Fruit fly (Drosophila melanogaster) whole organism, embryonic: Measurements from ENCODE around the gene Arv1.

Experiments
- Abd-B ChIP-seq: fragments of 200-800 bp; sonication (Bioruptor generic); optimal IDR thresholded peaks from 2 replicates; lab custom pipeline; 2018; ENCODE audit warnings: missing biosample characterization, mild to moderate bottlenecking, missing genetic modification characterization, moderate library complexity
- CG10462 ChIP-seq: fragments of 200-800 bp; sonication (Bioruptor generic); optimal IDR thresholded peaks from 2 replicates; lab custom pipeline; 2016; ENCODE audit warnings: missing biosample characterization, missing genetic modification characterization
- CG10979 ChIP-seq: fragments of 200-800 bp; sonication (Bioruptor generic); optimal IDR thresholded peaks from 2 replicates; lab custom pipeline; 2018; ENCODE audit warnings: missing biosample characterization, mild to moderate bottlenecking, missing genetic modification characterization, moderate library complexity
- CG11456 ChIP-seq: fragments of 200-800 bp; sonication (Bioruptor generic); IDR thresholded peaks from 3 replicates; pipeline ENCODE4 v1.3.6; 2022; ENCODE audit warnings: missing biosample characterization, missing genetic modification characterization
- CG1233 ChIP-seq: fragments of 200-800 bp; sonication (Bioruptor generic); optimal IDR thresholded peaks from 4 replicates; lab custom pipeline; 2018; ENCODE audit warnings: missing biosample characterization, mild to moderate bottlenecking, missing genetic modification characterization
- CG12391 ChIP-seq: fragments of 200-800 bp; sonication (Bioruptor generic); optimal IDR thresholded peaks from 3 replicates; lab custom pipeline; 2018; ENCODE audit warnings: missing biosample characterization, mild to moderate bottlenecking, missing genetic modification characterization, moderate library complexity
- CG12659 ChIP-seq: fragments of 200-800 bp; sonication (Bioruptor generic); optimal IDR thresholded peaks from 3 replicates; lab custom pipeline; 2017; ENCODE audit warnings: mild to moderate bottlenecking, missing biosample characterization, missing genetic modification reagents, missing genetic modification characterization
- CG18599 ChIP-seq: fragments of 200-800 bp; sonication (Bioruptor generic); optimal IDR thresholded peaks from 3 replicates; lab custom pipeline; 2017; ENCODE audit warnings: missing biosample characterization, missing genetic modification characterization, mild to moderate bottlenecking, moderate library complexity, missing genetic modification reagents
- CG2712 ChIP-seq: fragments of 200-800 bp; optimal IDR thresholded peaks from 3 replicates; lab custom pipeline; 2019; ENCODE audit warnings: missing biosample characterization, mild to moderate bottlenecking, missing genetic modification characterization, moderate library complexity
- CG30403 ChIP-seq: fragments of 200-800 bp; sonication (Bioruptor generic); optimal IDR thresholded peaks from 3 replicates; lab custom pipeline; 2016; ENCODE audit warnings: missing biosample characterization, missing genetic modification characterization
- CG3281 ChIP-seq: fragments of 200-800 bp; sonication (Bioruptor generic); optimal IDR thresholded peaks from 3 replicates; lab custom pipeline; 2017; ENCODE audit warnings: missing biosample characterization, mild to moderate bottlenecking, missing genetic modification characterization
- CG33213 ChIP-seq: fragments of 200-800 bp; sonication (Bioruptor generic); optimal IDR thresholded peaks from 3 replicates; lab custom pipeline; 2016; ENCODE audit warnings: missing biosample characterization, missing genetic modification characterization
- CG3407 ChIP-seq: fragments of 200-800 bp; sonication (Bioruptor generic); optimal IDR thresholded peaks from 2 replicates; lab custom pipeline; 2018; ENCODE audit warnings: missing biosample characterization, mild to moderate bottlenecking, missing genetic modification characterization
- CG4360 ChIP-seq: fragments of 200-800 bp; sonication (Bioruptor generic); IDR thresholded peaks from 2 replicates; pipeline ENCODE4 v1.3.6; 2022; ENCODE audit warnings: missing biosample characterization, missing genetic modification characterization
- CG4424 ChIP-seq: fragments of 200-800 bp; sonication (Bioruptor generic); optimal IDR thresholded peaks from 3 replicates; lab custom pipeline; 2016; ENCODE audit warnings: missing biosample characterization, missing genetic modification characterization
- CG6254 ChIP-seq: fragments of 200-800 bp; sonication (Bioruptor generic); optimal IDR thresholded peaks from 3 replicates; lab custom pipeline; 2017; ENCODE audit warnings: mild to moderate bottlenecking, missing biosample characterization, missing genetic modification reagents, missing genetic modification characterization
- CG6689 ChIP-seq: fragments of 200-800 bp; sonication (Bioruptor generic); IDR thresholded peaks from 2 replicates; pipeline ENCODE4 v1.3.6; 2022; ENCODE audit warnings: missing biosample characterization, missing genetic modification characterization
- CG6791 ChIP-seq: fragments of 200-800 bp; sonication (Bioruptor generic); IDR thresholded peaks from 3 replicates; pipeline ENCODE4 v1.3.6; 2022; ENCODE audit warnings: missing biosample characterization, missing genetic modification characterization; ENCODE audit not compliant: partially characterized antibody
- CG8290 ChIP-seq, 3 experiments: fragments of 200-800 bp; sonication (Bioruptor generic); optimal IDR thresholded peaks; 2 replicates each; lab custom pipeline; 2016 to 2019; ENCODE audit warnings: missing biosample characterization in 3 of 3, missing genetic modification characterization in 3 of 3, mild to moderate bottlenecking in 2 of 3, moderate library complexity in 1 of 3
- CoRest ChIP-seq: fragments of 200-800 bp; sonication (Bioruptor generic); optimal IDR thresholded peaks from 3 replicates; lab custom pipeline; 2018; ENCODE audit warnings: missing biosample characterization, mild to moderate bottlenecking, missing genetic modification characterization, moderate library complexity
- D ChIP-seq, 2 experiments: fragments of 200-800 bp in 1 of 2; fragments of >200 bp in 1 of 2; sonication (Bioruptor generic) in 1 of 2; optimal IDR thresholded peaks; 2 replicates in 1 of 2; 3 replicates in 1 of 2; lab custom pipeline; 2017; ENCODE audit warnings: mild to moderate bottlenecking in 1 of 2, missing biosample characterization in 1 of 2, missing genetic modification characterization in 1 of 2, missing genetic modification reagents in 1 of 2
- Dp ChIP-seq: fragments of 200-800 bp; sonication (Bioruptor generic); optimal IDR thresholded peaks from 2 replicates; lab custom pipeline; 2018; ENCODE audit warnings: missing biosample characterization, mild to moderate bottlenecking, missing genetic modification characterization, moderate library complexity
- Ets65A ChIP-seq: fragments of 200-800 bp; sonication (Bioruptor generic); peaks from one replicate; lab custom pipeline; 2016; ENCODE audit warnings: missing biosample characterization, missing genetic modification characterization
- Fer1 ChIP-seq: fragments of 200-800 bp; sonication (Bioruptor generic); optimal IDR thresholded peaks from 2 replicates; lab custom pipeline; 2017; ENCODE audit warnings: missing biosample characterization, mild to moderate bottlenecking, missing genetic modification characterization
- GATAe ChIP-seq: fragments of 200-800 bp; sonication (Bioruptor generic); conservative IDR thresholded peaks from 2 replicates; pipeline ENCODE4 v1.3.6; 2022; ENCODE audit warnings: missing biosample characterization, missing genetic modification characterization
- Hr51 ChIP-seq, 2 experiments: fragments of 200-800 bp; sonication (Bioruptor generic); optimal IDR thresholded peaks; 2 replicates in 1 of 2; 3 replicates in 1 of 2; lab custom pipeline; 2016 to 2018; ENCODE audit warnings: missing biosample characterization in 2 of 2, missing genetic modification characterization in 2 of 2, mild to moderate bottlenecking in 1 of 2, moderate library complexity in 1 of 2
- Hsf ChIP-seq: fragments of 200-800 bp; sonication (Bioruptor generic); optimal IDR thresholded peaks from 3 replicates; lab custom pipeline; 2016; ENCODE audit warnings: missing biosample characterization, missing genetic modification characterization
- Lhr ChIP-seq: fragments of 200-800 bp; sonication (Bioruptor generic); optimal IDR thresholded peaks from 3 replicates; lab custom pipeline; 2017; ENCODE audit warnings: mild to moderate bottlenecking, missing biosample characterization, missing genetic modification reagents, missing genetic modification characterization
- Med ChIP-seq: fragments of 200-800 bp; sonication (Bioruptor generic); peaks from one replicate; lab custom pipeline; 2016; ENCODE audit warnings: missing biosample characterization, missing genetic modification characterization, mild to moderate bottlenecking, inconsistent platforms, moderate library complexity
- Myb ChIP-seq: fragments of 200-800 bp; sonication (Bioruptor generic); optimal IDR thresholded peaks from 2 replicates; lab custom pipeline; 2016; ENCODE audit warnings: missing biosample characterization, missing genetic modification characterization
- ato ChIP-seq: fragments of 200-800 bp; sonication (Bioruptor generic); IDR thresholded peaks from 2 replicates; pipeline ENCODE4 v1.3.6; 2022; ENCODE audit warnings: missing biosample characterization, missing genetic modification characterization; ENCODE audit not compliant: partially characterized antibody
- bbx ChIP-seq: fragments of 200-800 bp; sonication (Bioruptor generic); IDR thresholded peaks from 2 replicates; pipeline ENCODE4 v1.3.6; 2022; ENCODE audit warnings: missing biosample characterization, missing genetic modification characterization; ENCODE audit not compliant: partially characterized antibody
- bigmax ChIP-seq: fragments of 200-800 bp; sonication (Bioruptor generic); optimal IDR thresholded peaks from 2 replicates; lab custom pipeline; 2018; ENCODE audit warnings: missing biosample characterization, mild to moderate bottlenecking, missing genetic modification characterization
- dm ChIP-seq: fragments of 200-800 bp; sonication (Bioruptor generic); optimal IDR thresholded peaks from 3 replicates; lab custom pipeline; 2016; ENCODE audit warnings: missing biosample characterization, missing genetic modification characterization
- ftz-f1 ChIP-seq: fragments of 200-800 bp; sonication (Bioruptor generic); optimal IDR thresholded peaks from 2 replicates; lab custom pipeline; 2016; ENCODE audit warnings: missing biosample characterization, missing genetic modification characterization
- gfzf ChIP-seq: fragments of 200-800 bp; sonication (Bioruptor generic); optimal IDR thresholded peaks from 2 replicates; lab custom pipeline; 2016; ENCODE audit warnings: missing biosample characterization, mild to moderate bottlenecking, missing genetic modification characterization, moderate library complexity
- lola ChIP-seq, 3 experiments: fragments of >200 bp in 2 of 3; fragments of 200-800 bp in 1 of 3; sonication (Bioruptor generic) in 1 of 3; optimal IDR thresholded peaks; 2 replicates each; lab custom pipeline; 2017 to 2019; ENCODE audit warnings: missing biosample characterization in 3 of 3, missing genetic modification characterization in 3 of 3, mild to moderate bottlenecking in 1 of 3, moderate library complexity in 1 of 3
- pho ChIP-seq: fragments of 200-800 bp; sonication (Bioruptor generic); optimal IDR thresholded peaks from 2 replicates; lab custom pipeline; 2016; ENCODE audit warnings: missing biosample characterization, missing genetic modification characterization
- pzg ChIP-seq: fragments of 200-800 bp; sonication (Bioruptor generic); optimal IDR thresholded peaks from 3 replicates; lab custom pipeline; 2018; ENCODE audit warnings: missing biosample characterization, mild to moderate bottlenecking, missing genetic modification characterization, moderate library complexity
- row ChIP-seq: fragments of 200-800 bp; sonication (Bioruptor generic); IDR thresholded peaks from 3 replicates; pipeline ENCODE4 v1.3.6; 2022; ENCODE audit warnings: missing biosample characterization, missing genetic modification characterization
- salm ChIP-seq: fragments of 200-800 bp; sonication (Bioruptor generic); optimal IDR thresholded peaks from 2 replicates; lab custom pipeline; 2018; ENCODE audit warnings: missing biosample characterization, mild to moderate bottlenecking, missing genetic modification characterization
- sens ChIP-seq: fragments of 200-800 bp; sonication (Bioruptor generic); peaks from one replicate; lab custom pipeline; 2016; ENCODE audit warnings: missing biosample characterization, missing genetic modification characterization
- shn ChIP-seq: fragments of 200-800 bp; sonication (Bioruptor generic); optimal IDR thresholded peaks from 3 replicates; lab custom pipeline; 2016; ENCODE audit warnings: missing biosample characterization, missing genetic modification characterization
- stwl ChIP-seq: fragments of 200-800 bp; sonication (Bioruptor generic); optimal IDR thresholded peaks from 3 replicates; lab custom pipeline; 2018; ENCODE audit warnings: missing biosample characterization, mild to moderate bottlenecking, missing genetic modification characterization, moderate library complexity
- vfl ChIP-seq: fragments of 200-800 bp; sonication (Bioruptor generic); optimal IDR thresholded peaks from 2 replicates; lab custom pipeline; 2016; ENCODE audit warnings: missing biosample characterization, missing genetic modification characterization
- zf30C ChIP-seq: fragments of 200-800 bp; sonication (Bioruptor generic); optimal IDR thresholded peaks from 3 replicates; lab custom pipeline; 2018; ENCODE audit warnings: missing biosample characterization, mild to moderate bottlenecking, missing genetic modification characterization

Arv1 gene

DNA sequence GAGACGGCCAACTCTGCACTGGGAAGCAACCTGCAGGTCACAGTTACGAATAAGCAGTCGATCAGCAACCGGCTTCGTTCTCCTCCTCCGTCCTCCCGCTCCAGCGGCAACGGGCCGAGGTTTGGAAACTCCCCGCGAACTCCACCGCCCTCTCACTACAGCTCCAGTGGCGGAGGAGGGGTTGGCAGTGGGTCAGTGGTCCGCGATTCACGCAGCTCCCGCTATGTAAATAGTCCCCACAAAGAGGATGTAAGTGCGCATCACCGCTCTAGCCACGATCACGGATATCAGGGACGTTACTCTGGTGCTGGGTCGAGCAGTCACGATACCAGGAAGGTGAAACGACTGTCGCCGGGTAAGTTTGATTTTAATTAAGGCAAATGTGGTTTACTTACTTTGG, 10.8 kb downstream of the Arv1 start:
- TF ChIP-seq Med (GFP tag; lab: Kevin White, UChicago) (peak; percentile 30), CG1233 (no peak), Ets65A (peak; percentile 91), CG6791 (0 out of 3 replicates have a peak, but pooled peaks have one; percentile 15)

- TF ChIP-seq Hr51 (GFP tag; optimal IDR thresholded peaks at IDR 0.05; lab: Kevin White, UChicago) (peak in 1 of 2 experiments; percentile 24), salm (tag; lab: Kevin White, UChicago) (no peak), GATAe (no peak), Dp (GFP tag; lab: Kevin White, UChicago) (peak; percentile 39), pho (GFP tag; lab: Kevin White, UChicago) (peak; percentile 6), CoRest (tag; lab: Kevin White, UChicago) (peak; percentile 36), CG8290 (GFP tag; optimal IDR thresholded peaks at IDR 0.05; lab: Kevin White, UChicago) (peak; percentile 13), CG8290 (tag; optimal IDR thresholded peaks at IDR 0.05; lab: Kevin White, UChicago) (no peak), Lhr (GFP tag; lab: Kevin White, UChicago) (peak; percentile 73), Myb (GFP tag; lab: Kevin White, UChicago) (peak; percentile 28), ato (GFP tag; lab: Robert Waterston, UW) (no peak), CG3407 (GFP tag; lab: Kevin White, UChicago) (no peak), ftz-f1 (peak; percentile 87), gfzf (GFP tag; lab: Kevin White, UChicago) (peak; percentile 95), sens (peak; percentile 86), CG10462 (GFP tag; lab: Kevin White, UChicago) (peak; percentile 11), CG11456 (GFP tag; lab: Robert Waterston, UW) (no peak), CG33213 (peak; percentile 62), Hsf (GFP tag; lab: Kevin White, UChicago) (peak; percentile 36), stwl (peak; percentile 72), row (GFP tag; lab: Robert Waterston, UW) (peak; percentile 43; the same call in 2 of the 3 replicates), bbx (GFP tag; lab: Robert Waterston, UW) (0 out of 2 replicates have a peak, but pooled peaks have one; percentile 15), pzg (GFP tag; lab: Kevin White, UChicago) (peak; percentile 69), vfl (GFP tag; lab: Kevin White, UChicago) (peak; percentile 37), CG4424 (peak; percentile 33), shn (peak; percentile 51), Abd-B (GFP tag; lab: Kevin White, UChicago) (no peak), Fer1 (GFP tag; lab: Kevin White, UChicago) (peak; percentile 17), CG18599 (no peak), CG3281 (peak; percentile 27), CG2712 (tag; lab: Kevin White, UChicago) (peak; percentile 29), CG4360 (GFP tag; lab: Robert Waterston, UW) (no peak), Med (GFP tag; lab: Kevin White, UChicago) (peak; percentile 86), bigmax (peak; percentile 100), CG30403 (GFP tag; lab: Kevin White, UChicago) (peak; percentile 38), CG12391 (tag; lab: Kevin White, UChicago) (peak; percentile 54), CG6689 (GFP tag; lab: Robert Waterston, UW) (peak; percentile 17; the same call in 1 of the 2 replicates), lola (GFP tag; optimal IDR thresholded peaks at IDR 0.05; lab: Kevin White, UChicago) (peak in 1 of 3 experiments; percentile 8), CG6254 (GFP tag; lab: Kevin White, UChicago) (peak; percentile 16), CG12659 (GFP tag; lab: Kevin White, UChicago) (peak; percentile 69), CG10979 (tag; lab: Kevin White, UChicago) (peak; percentile 7), dm (GFP tag; lab: Kevin White, UChicago) (peak; percentile 43), D (optimal IDR thresholded peaks at IDR 0.05; lab: Kevin White, UChicago) (no peak), D (GFP tag; optimal IDR thresholded peaks at IDR 0.05; lab: Kevin White, UChicago) (peak; percentile 19), zf30C (GFP tag; lab: Kevin White, UChicago) (no peak)
These were observed 12.3 kb downstream of the Arv1 start for dm6 chr3L:21516716-21517266.
